Worm (Caenorhabditis elegans) whole organism, midembryonic: ENCODE results near the gene srt-14.

Experiments
- cog-1 ChIP-seq: sonication (generic microtip); optimal IDR thresholded peaks from 2 replicates; lab custom pipeline; 2016; ENCODE audit warnings: missing genetic modification characterization, missing compliant biosample characterization
- flt-1 ChIP-seq: fragments of 200-800 bp; sonication (Bioruptor generic); IDR thresholded peaks from 2 replicates; pipeline ENCODE4 v1.3.6; 2022; ENCODE audit warnings: missing genetic modification characterization, missing compliant biosample characterization
- klf-2 ChIP-seq: fragments of 200-800 bp; sonication (Bioruptor generic); conservative IDR thresholded peaks from 2 replicates; pipeline ENCODE4 v1.3.6; 2022; ENCODE audit warnings: missing genetic modification reagents, missing genetic modification characterization, missing compliant biosample characterization
- ref-1 ChIP-seq: fragments of 200-800 bp; sonication (Bioruptor generic); conservative IDR thresholded peaks from 2 replicates; pipeline ENCODE4 v1.3.6; 2022; ENCODE audit warnings: missing genetic modification reagents, missing genetic modification characterization, missing compliant biosample characterization
- tab-1 ChIP-seq: fragments of 200-800 bp; sonication (Bioruptor generic); IDR thresholded peaks from 2 replicates; pipeline ENCODE4 v1.3.6; 2022; ENCODE audit warnings: missing genetic modification characterization, missing compliant biosample characterization
- ztf-23 ChIP-seq: fragments of 200-800 bp; sonication (Bioruptor generic); IDR thresholded peaks from 2 replicates; pipeline ENCODE4 v1.3.6; 2022; ENCODE audit warnings: missing genetic modification reagents, missing genetic modification characterization, missing compliant biosample characterization
- ztf-29 ChIP-seq: fragments of 200-800 bp; sonication (Bioruptor generic); IDR thresholded peaks from 2 replicates; pipeline ENCODE4 v1.3.6; 2022; ENCODE audit warnings: missing genetic modification reagents, missing genetic modification characterization, missing compliant biosample characterization

DNA sequence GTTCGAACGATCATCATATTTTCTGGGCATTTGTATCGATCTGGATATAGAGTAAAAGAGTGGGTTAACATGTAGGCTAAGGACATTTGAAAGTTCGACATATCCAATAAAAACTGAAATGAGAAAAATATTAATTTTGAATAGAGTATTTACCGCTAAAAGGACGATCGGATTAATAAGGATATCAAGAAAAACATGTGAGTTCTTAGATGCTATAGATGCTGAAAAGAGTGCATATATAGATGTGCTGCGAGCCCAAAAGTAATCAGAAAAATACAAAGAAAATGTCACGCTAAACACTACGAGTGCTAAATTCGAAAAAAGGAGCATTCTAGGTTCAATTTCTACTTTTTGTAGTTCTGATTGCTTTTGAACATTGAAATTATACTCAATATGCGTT is 13.9 kb downstream of the srt-14 start, which contains the start of gene srt-12:
- TF ChIP-seq flt-1 (GFP tag; lab: Robert Waterston, UW) (no peak), ztf-29 (no peak), klf-2 (no peak), ztf-23 (GFP tag; lab: Robert Waterston, UW) (no peak), tab-1 (no peak), ref-1 (GFP tag; lab: Robert Waterston, UW) (no peak), cog-1 (tag; lab: Kevin White, UChicago) (no peak)
